Worm (Caenorhabditis elegans): Measurements from ENCODE around the gene ZC21.10.

Gene ZC21.10

ce11 chrIII:8533900-8534299 lies 4.0 kb downstream of the ZC21.10 start:
- TF ChIP-seq nhr-67 (tag; optimal IDR thresholded peaks at IDR 0.05) (no peak), fkh-10 (GFP tag; optimal IDR thresholded peaks at IDR 0.05) (peak; percentile 72), pqm-1 (tag; optimal IDR thresholded peaks at IDR 0.05) (no peak), R02D3.7 (tag; optimal IDR thresholded peaks at IDR 0.05) (no peak)

- TF ChIP-seq tbx-2 (tag; optimal IDR thresholded peaks at IDR 0.05) (no peak), jun-1 (tag; optimal IDR thresholded peaks at IDR 0.05) (no peak), nhr-23 (tag; optimal IDR thresholded peaks at IDR 0.05) (no peak), sea-2 (GFP tag; optimal IDR thresholded peaks at IDR 0.05) (no peak), nhr-12 (tag; optimal IDR thresholded peaks at IDR 0.05) (no peak), fkh-2 (tag; optimal IDR thresholded peaks at IDR 0.05) (no peak), zag-1 (tag; optimal IDR thresholded peaks at IDR 0.05) (no peak), skn-1 (tag; optimal IDR thresholded peaks at IDR 0.05) (no peak), mdl-1 (tag; optimal IDR thresholded peaks at IDR 0.05) (no peak), ztf-11 (tag; optimal IDR thresholded peaks at IDR 0.05) (no peak), eor-1 (tag; optimal IDR thresholded peaks at IDR 0.05) (no peak), pha-4 (tag; optimal IDR thresholded peaks at IDR 0.05) (no peak), nhr-11 (tag; optimal IDR thresholded peaks at IDR 0.05) (no peak), nhr-43 (tag; optimal IDR thresholded peaks at IDR 0.05; ENCODE audit: poor library complexity, severe bottlenecking) (no peak), mml-1 (tag; optimal IDR thresholded peaks at IDR 0.05) (no peak), lsy-12 (tag; optimal IDR thresholded peaks at IDR 0.05) (no peak), ceh-82 (tag; optimal IDR thresholded peaks at IDR 0.05) (no peak), aly-2 (tag; optimal IDR thresholded peaks at IDR 0.05) (no peak), daf-12 (tag; optimal IDR thresholded peaks at IDR 0.05) (no peak)
These were observed 4.8 kb downstream of the ZC21.10 start, which contains the start of gene trp-1 for ce11 chrIII:8534647-8535181. trp-1 (plus strand) TSS chrIII:8535131.

- TF ChIP-seq elt-2 (tag; optimal IDR thresholded peaks at IDR 0.05) (no peak), jun-1 (tag; optimal IDR thresholded peaks at IDR 0.05) (no peak), unc-39 (tag; optimal IDR thresholded peaks at IDR 0.05) (no peak), snpc-4 (tag; optimal IDR thresholded peaks at IDR 0.05) (no peak), sea-2 (GFP tag; optimal IDR thresholded peaks at IDR 0.05) (no peak), ztf-11 (tag; optimal IDR thresholded peaks at IDR 0.05) (no peak), nhr-23 (tag; optimal IDR thresholded peaks at IDR 0.05) (no peak), pha-4 (tag; optimal IDR thresholded peaks at IDR 0.05) (no peak), eor-1 (tag; optimal IDR thresholded peaks at IDR 0.05) (no peak), nhr-11 (tag; optimal IDR thresholded peaks at IDR 0.05) (no peak), ceh-9 (tag; optimal IDR thresholded peaks at IDR 0.05) (no peak), egl-27 (tag; optimal IDR thresholded peaks at IDR 0.05) (no peak), nhr-25 (tag; optimal IDR thresholded peaks at IDR 0.05) (no peak)
These were observed 5.6 kb downstream of the ZC21.10 start for ce11 chrIII:8535445-8535844.

ce11 chrIII:8545515-8545914 lies 15.6 kb downstream of the ZC21.10 start, which contains the start of gene ZC21.6:
ZC21.6 (minus strand) TSS chrIII:8545615.
- TF ChIP-seq nhr-25 (tag; optimal IDR thresholded peaks at IDR 0.05) (no peak), ztf-4 (tag; optimal IDR thresholded peaks at IDR 0.05) (no peak), jun-1 (tag; optimal IDR thresholded peaks at IDR 0.05) (no peak), egl-5 (tag; optimal IDR thresholded peaks at IDR 0.05) (no peak), zag-1 (tag; optimal IDR thresholded peaks at IDR 0.05) (no peak), lin-39 (tag; optimal IDR thresholded peaks at IDR 0.05) (no peak), pqm-1 (tag; optimal IDR thresholded peaks at IDR 0.05) (no peak)

- no peak for TF ChIP-seq ama-1 (optimal IDR thresholded peaks at IDR 0.05)
- no peak for TF ChIP-seq ceh-9 (tag; optimal IDR thresholded peaks at IDR 0.05)
- TF ChIP-seq nfya-1 (tag; optimal IDR thresholded peaks at IDR 0.05; ENCODE audit: insufficient read depth), result no peak
- TF ChIP-seq nhr-12 (tag; optimal IDR thresholded peaks at IDR 0.05), result no peak
- no peak for TF ChIP-seq ztf-4 (tag; optimal IDR thresholded peaks at IDR 0.05)
- no peak for TF ChIP-seq nhr-76 (tag; optimal IDR thresholded peaks at IDR 0.05)
- no peak for TF ChIP-seq lin-39 (tag; optimal IDR thresholded peaks at IDR 0.05)
- TF ChIP-seq lin-15B (tag; optimal IDR thresholded peaks at IDR 0.05), result no peak
- TF ChIP-seq nhr-77 (tag; optimal IDR thresholded peaks at IDR 0.05), result no peak
- no peak for TF ChIP-seq lsy-12 (tag; optimal IDR thresholded peaks at IDR 0.05)
- no peak for TF ChIP-seq zag-1 (tag; optimal IDR thresholded peaks at IDR 0.05)
- TF ChIP-seq sea-2 (GFP tag; optimal IDR thresholded peaks at IDR 0.05), result no peak
- no peak for TF ChIP-seq egl-5 (tag; optimal IDR thresholded peaks at IDR 0.05)
- no peak for TF ChIP-seq nhr-67 (tag; optimal IDR thresholded peaks at IDR 0.05)
- no peak for TF ChIP-seq elt-3 (tag; optimal IDR thresholded peaks at IDR 0.05)
- TF ChIP-seq elt-1 (tag; optimal IDR thresholded peaks at IDR 0.05), result no peak
- no peak for TF ChIP-seq mml-1 (tag; optimal IDR thresholded peaks at IDR 0.05)
- TF ChIP-seq ceh-28 (tag; optimal IDR thresholded peaks at IDR 0.05), result no peak
These were observed 21.8 kb downstream of the ZC21.10 start for ce11 chrIII:8551705-8552104.
